Fruit fly (Drosophila melanogaster): ENCODE results near the gene ouib.
A peak's percentile ranks its signal among the peaks of the same experiment; 100 is the strongest.

ouib gene

DNA sequence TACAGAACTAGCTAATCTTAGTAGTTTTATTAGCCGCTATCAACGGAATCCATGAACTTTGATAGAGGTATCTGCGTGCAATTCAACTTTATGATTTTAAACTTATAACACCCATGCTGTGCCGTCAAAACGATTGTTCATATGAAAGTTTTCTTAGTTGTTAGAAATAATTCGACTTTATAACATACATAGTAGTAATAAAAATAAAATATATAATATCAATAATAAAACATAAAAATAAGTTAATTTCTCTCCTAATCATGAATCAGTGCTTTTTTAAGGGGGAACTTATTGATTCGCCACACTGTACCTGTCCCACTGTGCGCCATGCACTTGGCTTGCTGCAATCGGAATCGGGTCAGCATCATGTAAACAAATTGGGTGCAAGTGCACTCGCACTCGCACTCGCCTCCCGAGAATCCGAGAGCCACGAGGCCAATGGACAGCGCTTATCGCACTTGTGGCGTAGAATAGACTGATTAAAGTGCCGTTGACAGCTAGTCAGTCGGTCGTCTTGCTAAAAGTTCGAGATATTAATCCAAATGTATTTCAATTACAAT is 13.3 kb upstream of the ouib start:
- no peak for TF ChIP-seq CG17801 (GFP tag; optimal IDR thresholded peaks at IDR 0.05; ENCODE audit: partially characterized antibody)

DNA sequence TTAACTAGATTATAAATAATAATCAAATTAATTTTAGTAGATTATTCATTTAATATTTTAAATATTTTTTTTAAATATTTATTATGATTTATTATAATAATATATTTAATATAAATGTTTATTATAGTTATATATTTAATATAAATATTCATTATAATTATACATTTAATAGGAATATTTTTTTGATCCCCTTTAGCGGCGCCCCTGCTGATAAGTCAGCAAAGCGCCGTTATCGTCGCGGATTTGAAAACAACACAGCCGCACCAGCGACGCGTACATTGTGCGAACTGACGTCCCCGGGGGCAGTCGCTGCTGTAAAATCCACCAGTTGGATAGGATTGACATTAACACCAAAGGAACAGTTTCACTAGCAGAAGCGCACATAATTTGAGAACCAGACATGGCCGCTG is 12.6 kb upstream of the ouib start, which contains the start of gene CG8112:
CG8112 (plus strand) TSS at position 212 of the 410 bp plus-strand sequence.
- TF ChIP-seq CG17801 (GFP tag; optimal IDR thresholded peaks at IDR 0.05; ENCODE audit: partially characterized antibody) = peak; percentile 76

DNA sequence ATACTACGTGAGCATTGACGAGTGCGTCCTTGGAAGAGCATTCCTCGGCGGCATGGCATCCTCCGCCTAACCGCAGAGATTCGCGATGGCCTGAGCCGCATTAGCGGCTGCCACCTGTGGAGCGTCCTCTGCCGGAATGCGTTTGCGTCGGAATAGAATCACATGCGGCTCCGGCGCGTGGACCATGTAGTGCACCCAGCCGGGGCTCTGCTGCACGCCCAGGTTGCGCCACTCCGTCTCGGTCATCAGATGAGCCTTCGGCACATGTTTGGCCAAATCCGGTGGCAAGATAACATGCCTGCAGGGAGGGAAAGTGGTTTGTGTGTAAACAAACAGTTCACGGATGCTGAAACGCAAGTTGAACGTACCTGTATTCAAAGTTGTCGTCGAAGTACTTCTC is 9.9 kb upstream of the ouib start:
- TF ChIP-seq CG17801 (GFP tag; optimal IDR thresholded peaks at IDR 0.05; ENCODE audit: partially characterized antibody) = no peak

DNA sequence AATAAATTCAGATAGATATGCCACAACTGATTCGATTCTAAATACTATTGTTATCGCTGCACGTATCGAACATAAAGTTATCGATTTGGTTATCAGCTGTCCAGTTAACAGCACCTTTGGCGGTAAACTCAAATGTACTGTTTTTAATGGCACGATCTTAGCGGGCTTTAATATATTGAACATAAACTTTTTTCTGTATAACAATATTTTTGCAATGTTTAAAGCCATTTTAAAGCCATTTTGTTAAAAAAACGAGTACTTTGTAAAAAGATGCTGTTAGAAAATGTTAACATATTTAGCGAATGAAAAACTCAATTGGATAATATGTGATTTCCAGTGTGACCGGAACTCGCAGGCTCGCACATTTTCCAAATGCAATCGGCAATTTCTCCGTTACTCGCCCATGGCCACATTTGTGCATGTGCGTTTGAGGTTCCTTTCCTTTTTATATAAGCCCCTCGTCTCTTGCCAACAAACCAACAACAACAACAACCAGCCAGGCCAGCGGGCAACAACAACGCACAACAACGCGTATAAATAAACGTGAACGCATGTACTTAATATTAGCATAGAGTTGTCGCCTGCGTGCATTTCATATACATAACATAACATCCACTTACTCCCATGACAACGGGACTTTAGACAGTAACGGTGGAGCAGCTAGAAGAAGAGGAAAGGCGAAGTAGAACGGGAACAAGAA is 9.3 kb upstream of the ouib start, which contains the start of gene TMEM216:
TMEM216 (plus strand) TSS at position 393 of the 700 bp plus-strand sequence.
- TF ChIP-seq CG17801 (GFP tag; optimal IDR thresholded peaks at IDR 0.05; ENCODE audit: partially characterized antibody) = peak; percentile 2

DNA sequence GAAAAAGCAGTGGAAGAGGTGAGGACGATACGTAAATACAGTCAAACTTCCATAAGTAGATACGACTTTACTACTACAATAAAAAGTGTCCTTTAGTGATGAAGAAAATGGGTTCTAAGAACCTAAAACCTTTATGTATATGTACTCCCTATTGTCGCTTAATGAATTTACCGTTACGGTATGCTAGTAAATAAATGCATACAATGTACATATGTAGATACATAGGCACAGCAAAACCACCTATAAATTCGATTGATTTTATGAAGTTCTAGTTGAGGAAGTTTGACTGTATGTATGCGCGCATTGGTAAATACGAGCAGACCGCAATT is 8.8 kb upstream of the ouib start:
- no peak for TF ChIP-seq CG17801 (GFP tag; optimal IDR thresholded peaks at IDR 0.05; ENCODE audit: partially characterized antibody)

DNA sequence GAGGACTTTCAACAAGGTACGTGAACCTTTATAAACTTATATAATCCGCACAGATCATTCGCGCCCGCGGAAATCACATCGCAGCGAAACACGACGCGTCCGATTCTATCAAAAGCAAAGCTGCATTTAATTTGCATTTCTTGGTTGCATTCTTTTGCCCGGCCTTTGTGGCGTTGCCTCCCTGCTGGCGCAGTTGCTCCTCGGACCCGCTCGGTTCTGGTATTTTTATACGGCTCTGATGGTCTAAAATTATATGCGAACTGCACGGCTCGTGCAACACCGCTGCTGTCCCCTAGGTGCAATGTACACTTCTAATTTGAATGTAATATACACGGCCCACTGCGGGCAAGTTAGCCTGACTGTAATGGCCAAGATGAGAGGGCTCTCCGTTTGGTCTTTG is 6.9 kb upstream of the ouib start, which contains the start of gene Cks85A:
Cks85A (minus strand) TSS at position 101 of the 400 bp plus-strand sequence.
- TF ChIP-seq CG17801 (GFP tag; optimal IDR thresholded peaks at IDR 0.05; ENCODE audit: partially characterized antibody) = no peak

DNA sequence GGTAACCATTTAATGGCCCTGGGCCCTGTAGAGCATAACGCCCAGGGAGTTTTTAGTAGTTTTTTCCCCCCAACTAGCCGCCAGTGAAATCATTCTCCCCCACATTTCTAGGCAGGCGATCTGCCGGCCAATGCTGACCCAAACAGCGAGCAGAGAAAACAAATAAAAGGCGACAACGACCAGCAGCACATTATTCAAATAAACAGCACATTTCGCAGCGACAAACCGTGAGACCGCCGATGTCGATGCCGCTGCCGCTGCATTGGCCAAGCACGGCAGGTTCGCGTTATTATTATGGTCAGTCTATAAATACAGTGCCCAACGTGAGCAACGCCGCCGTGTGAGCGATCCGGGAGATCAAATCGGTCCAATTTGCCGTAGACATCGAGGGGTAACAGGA is 6.4 kb upstream of the ouib start, which contains the start of gene CG11760:
CG11760 (plus strand) TSS at position 301 of the 400 bp plus-strand sequence.
- no peak for TF ChIP-seq CG17801 (GFP tag; optimal IDR thresholded peaks at IDR 0.05; ENCODE audit: partially characterized antibody)

DNA sequence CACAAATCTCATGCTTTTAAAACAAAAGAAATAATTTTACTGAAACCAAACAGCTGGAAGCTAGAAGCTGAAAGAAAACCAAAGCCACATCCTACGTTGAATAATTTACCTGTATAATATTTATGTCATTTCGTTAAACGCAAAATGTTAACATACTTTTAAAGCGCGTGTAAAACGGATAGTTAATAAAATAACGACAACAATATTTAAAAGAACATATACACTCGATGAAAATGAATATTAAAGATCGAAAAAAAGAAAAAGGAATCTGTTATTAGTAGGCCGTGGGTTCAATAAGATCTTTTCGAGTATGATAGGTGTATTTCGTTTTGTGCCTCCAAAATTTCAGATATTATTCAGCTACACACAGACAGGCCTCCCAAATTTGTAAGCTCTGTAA is 4.2 kb upstream of the ouib start, which contains the start of gene CG8136:
CG8136 (plus strand) TSS at position 301 of the 400 bp plus-strand sequence.
- TF ChIP-seq CG17801 (GFP tag; optimal IDR thresholded peaks at IDR 0.05; ENCODE audit: partially characterized antibody) = no peak

DNA sequence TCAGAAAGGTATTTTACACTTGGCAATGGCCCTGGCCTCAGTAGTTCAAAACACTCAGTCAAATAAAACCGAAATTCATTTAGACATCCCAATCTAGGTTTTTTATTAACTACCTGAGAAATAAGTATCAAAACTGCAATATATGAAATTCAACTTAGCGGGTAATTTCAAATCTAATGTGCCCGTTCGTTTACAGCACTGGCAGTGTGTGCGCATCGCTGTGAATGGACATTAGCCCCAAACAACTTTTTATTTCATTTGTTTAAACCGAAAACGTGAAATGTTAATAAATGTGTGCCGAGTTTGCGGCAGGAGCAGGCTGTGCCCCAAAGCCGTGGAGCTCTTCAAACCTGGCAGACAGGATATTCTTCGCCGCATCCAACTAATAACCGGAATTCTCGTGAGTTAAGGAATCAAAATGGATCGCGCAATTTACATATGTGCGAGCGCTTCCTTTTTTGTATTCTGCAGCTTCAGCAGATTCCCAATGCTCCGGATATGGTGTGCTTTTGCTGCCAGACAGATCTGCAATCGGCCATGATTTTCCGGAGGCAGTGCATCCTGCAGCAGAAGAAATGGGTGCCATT is 2.2 kb upstream of the ouib start, which contains the start of gene nom:
nom (plus strand) TSS at position 213 of the 587 bp plus-strand sequence.
- no peak for TF ChIP-seq CG17801 (GFP tag; optimal IDR thresholded peaks at IDR 0.05; ENCODE audit: partially characterized antibody)

DNA sequence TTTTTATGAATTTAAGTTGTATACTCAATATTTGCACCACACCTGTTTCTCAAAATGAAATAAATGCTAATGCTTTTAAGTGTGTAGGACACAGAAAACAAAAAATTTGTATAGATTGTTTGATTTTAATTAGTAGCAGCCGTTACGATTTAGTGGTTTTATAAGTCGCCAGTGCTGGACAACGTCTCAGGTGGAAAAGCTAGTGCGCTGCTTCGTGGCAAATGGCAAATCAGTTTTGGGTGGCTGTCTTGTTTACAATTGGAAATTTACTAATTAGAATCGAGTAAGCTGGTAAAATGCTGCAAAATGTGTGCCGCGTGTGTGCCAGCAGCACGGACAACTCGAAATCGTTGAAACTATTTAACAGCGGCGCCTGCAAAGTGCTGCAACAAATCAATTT is 1.4 kb downstream of the ouib start, which contains the start of gene CG8159:
CG8159 (plus strand) TSS at position 223 of the 400 bp plus-strand sequence.
- no peak for TF ChIP-seq CG17801 (GFP tag; optimal IDR thresholded peaks at IDR 0.05; ENCODE audit: partially characterized antibody)

DNA sequence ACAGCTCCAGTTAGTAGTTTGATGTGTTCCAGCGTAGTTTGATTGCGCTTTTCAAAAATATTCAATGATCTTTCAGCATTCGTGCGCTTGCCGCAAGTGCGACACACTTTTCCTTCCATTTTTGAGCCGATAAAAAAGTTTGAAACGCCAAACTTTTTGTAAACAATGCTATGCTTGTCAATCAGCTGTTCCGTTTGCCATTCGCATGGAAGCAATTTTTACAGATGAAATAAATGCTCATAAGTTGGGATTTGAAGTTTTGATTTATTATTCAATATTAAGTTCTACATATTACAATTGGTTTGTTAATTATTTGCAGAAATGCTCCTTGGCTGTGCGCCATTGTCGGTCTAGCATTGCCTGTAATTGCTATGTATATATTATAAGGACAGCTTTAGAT is 4.3 kb downstream of the ouib start, which contains the start of gene ranshi:
ranshi (minus strand) TSS at position 152 of the 400 bp plus-strand sequence.
- TF ChIP-seq CG17801 (GFP tag; optimal IDR thresholded peaks at IDR 0.05; ENCODE audit: partially characterized antibody) = no peak

DNA sequence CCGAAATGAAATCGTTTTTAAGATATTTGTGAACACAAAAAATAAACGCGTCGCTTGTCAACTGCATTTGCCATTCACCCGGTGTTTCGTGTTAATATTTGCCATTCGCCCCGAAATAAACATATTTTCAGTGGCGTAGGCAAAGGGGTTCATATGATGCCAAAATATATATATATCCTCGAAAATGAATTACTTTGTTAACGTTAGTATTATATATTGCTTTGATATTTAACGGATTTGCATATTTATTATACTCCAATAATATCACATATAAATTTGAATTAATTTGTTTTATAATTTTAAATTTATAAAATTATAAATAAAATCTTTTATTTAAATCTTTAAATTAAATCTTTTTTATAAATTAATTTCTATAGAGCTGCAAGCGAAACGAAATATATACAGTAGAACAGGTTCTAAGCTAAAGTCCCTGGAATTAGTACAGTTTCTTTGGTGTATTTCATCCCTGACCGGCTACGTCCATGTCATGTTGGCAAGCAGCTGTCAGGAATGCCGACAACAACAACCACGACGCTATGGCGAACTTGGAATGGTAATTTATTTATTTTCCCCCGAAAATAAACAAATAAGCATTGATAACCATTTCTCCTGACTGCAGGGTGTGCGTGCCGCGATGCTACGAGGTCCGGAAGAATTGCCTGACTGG is 6.5 kb downstream of the ouib start, which contains the start of the genes M1BP and CG8202:
M1BP (minus strand) TSS at position 102 of the 667 bp plus-strand sequence.
CG8202 (plus strand) TSS at position 495 of the 667 bp plus-strand sequence.
- peak; percentile 83 for TF ChIP-seq CG17801 (GFP tag; optimal IDR thresholded peaks at IDR 0.05; ENCODE audit: partially characterized antibody)

DNA sequence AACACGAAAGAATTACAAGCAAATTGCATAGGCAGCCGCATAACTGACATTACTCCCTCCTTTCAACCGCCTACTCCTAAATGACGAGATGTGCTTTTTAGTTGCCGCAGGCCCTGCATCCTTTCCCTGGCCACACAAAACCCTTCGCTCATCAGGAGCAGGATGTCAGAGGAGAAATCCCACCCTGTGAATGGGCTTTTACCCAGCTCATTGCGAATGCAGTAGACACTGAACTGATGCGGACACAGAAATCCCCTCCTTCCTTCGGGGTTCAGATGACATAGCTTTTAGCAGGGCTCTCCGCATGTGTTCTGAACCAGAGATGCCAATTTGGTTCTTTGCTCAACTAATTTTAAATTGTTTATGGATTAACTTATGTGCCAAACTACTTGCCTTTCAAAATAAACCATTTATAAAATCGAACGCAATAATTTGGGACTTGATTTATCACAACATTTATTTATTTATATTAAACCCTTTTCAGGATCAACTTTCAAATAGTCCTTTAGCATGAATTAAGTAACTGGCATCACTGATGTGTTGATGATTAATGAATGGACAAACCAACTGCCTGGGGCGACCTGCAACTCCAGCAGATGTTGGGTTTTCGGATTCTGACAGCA is 14.0 kb downstream of the ouib start:
- TF ChIP-seq CG17801 (GFP tag; optimal IDR thresholded peaks at IDR 0.05; ENCODE audit: partially characterized antibody) = no peak

DNA sequence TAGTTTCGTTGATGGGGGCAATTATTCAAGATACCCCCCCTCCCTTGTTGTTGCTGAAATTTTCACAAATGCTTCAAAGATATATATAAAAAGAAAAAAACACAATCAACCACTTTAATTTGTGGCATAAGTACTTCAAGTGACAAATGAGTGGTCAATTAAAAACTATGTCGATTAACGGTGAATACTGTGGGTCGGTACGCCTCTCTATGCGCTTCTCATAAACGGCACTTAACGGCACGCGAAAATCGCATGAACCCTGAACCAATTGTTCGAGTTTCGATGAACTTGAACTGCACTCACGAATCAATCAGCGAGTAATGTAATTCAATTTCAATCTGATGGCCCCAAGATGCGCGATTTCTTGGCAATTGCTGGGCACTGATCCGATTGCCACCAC is 14.8 kb downstream of the ouib start:
- TF ChIP-seq CG17801 (GFP tag; optimal IDR thresholded peaks at IDR 0.05; ENCODE audit: partially characterized antibody) = no peak

DNA sequence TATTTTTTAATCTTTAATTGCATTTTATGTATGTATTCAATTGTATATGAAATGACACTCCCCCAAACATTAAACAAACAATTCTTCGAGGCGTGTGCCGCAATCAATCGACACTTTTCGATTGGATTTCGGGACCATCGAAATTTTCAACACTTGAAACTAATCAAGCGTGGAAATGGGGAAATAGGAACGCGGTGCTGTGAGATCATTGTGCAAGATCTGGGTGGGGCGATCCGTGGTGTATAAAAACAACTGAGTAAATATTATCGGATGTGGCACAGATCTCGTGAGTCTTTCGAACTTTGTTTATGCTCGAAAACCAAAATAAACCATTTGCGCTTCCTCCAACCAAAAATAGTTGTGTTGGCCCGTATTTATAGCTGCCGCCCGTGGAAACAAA is 16.0 kb downstream of the ouib start:
- no peak for TF ChIP-seq CG17801 (GFP tag; optimal IDR thresholded peaks at IDR 0.05; ENCODE audit: partially characterized antibody)

Data from ovary, adult (tissue).